Worm (Caenorhabditis elegans): ENCODE results near the gene F45F2.9.

- TF ChIP-seq T22C8.4 (GFP tag; IDR thresholded peaks at IDR 0.05) = no peak
- no peak for TF ChIP-seq flt-1 (GFP tag; IDR thresholded peaks at IDR 0.05)
- no peak for TF ChIP-seq cog-1 (tag; optimal IDR thresholded peaks at IDR 0.05)
- TF ChIP-seq tab-1 (GFP tag; IDR thresholded peaks at IDR 0.05) = no peak
- no peak for TF ChIP-seq ztf-29 (GFP tag; IDR thresholded peaks at IDR 0.05)
- no peak for TF ChIP-seq med-1 (GFP tag; optimal IDR thresholded peaks at IDR 0.05; ENCODE audit: insufficient read depth)
These were observed 47.7 kb upstream of the F45F2.9 start, which contains the start of gene acr-16 for ce11 chrV:8560916-8561315.

Measured in whole organism, midembryonic.